Fruit fly (Drosophila melanogaster): ENCODE data around the gene Vtld.

The Vtld gene

DNA sequence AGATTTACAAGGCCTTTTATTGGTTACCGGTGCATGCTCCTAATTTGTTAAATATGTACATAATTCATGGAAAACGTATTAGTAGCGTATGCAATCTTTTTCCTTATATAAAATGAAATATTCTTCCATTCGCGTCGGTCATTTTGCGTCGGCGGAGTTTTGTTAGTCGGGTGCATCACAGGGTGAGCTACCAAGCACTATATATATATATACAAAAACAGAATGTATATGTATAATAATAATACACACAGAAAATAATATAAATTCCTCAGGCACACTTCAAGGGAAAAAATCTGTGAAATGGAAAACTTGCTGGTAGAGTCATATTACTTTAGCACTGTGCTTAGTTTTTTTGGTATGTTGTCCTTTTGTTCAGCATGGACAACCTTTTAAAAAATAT, 38.8 kb downstream of the Vtld start, which contains the start of gene Ir76a:
TSS of gene Ir76a (plus strand) at position 301 of the 400 bp plus-strand sequence.
- no peak for TF ChIP-seq Camta (GFP tag; optimal IDR thresholded peaks at IDR 0.05)
- no peak for TF ChIP-seq CG10209 (GFP tag; optimal IDR thresholded peaks at IDR 0.05)
- no peak for TF ChIP-seq CG13123 (GFP tag; optimal IDR thresholded peaks at IDR 0.05)
- TF ChIP-seq vfl (GFP tag; optimal IDR thresholded peaks at IDR 0.05), result no peak
- TF ChIP-seq kni (GFP tag; optimal IDR thresholded peaks at IDR 0.05), result no peak
- TF ChIP-seq CG7556 (GFP tag; optimal IDR thresholded peaks at IDR 0.05), result no peak
- TF ChIP-seq grau (tag; optimal IDR thresholded peaks at IDR 0.05), result no peak
- no peak for TF ChIP-seq CG12769 (tag; optimal IDR thresholded peaks at IDR 0.05)
- TF ChIP-seq so (GFP tag; IDR thresholded peaks at IDR 0.05), result no peak
- no peak for TF ChIP-seq Nf-YB (GFP tag; optimal IDR thresholded peaks at IDR 0.05)
- no peak for TF ChIP-seq pb (GFP tag; optimal IDR thresholded peaks at IDR 0.05)
- TF ChIP-seq zfh2 (GFP tag; optimal IDR thresholded peaks at IDR 0.05), result no peak

- peak; percentile 41; the same call in 1 of the 3 replicates for TF ChIP-seq zen2 (GFP tag; IDR thresholded peaks at IDR 0.05; ENCODE audit: partially characterized antibody)
- no peak for TF ChIP-seq CG3407 (GFP tag; optimal IDR thresholded peaks at IDR 0.05)
- peak; percentile 61 for TF ChIP-seq BEAF-32 (GFP tag; optimal IDR thresholded peaks at IDR 0.05)
- no peak for TF ChIP-seq Fer3 (tag; optimal IDR thresholded peaks at IDR 0.05)
- 0 out of 3 replicates have a peak, but pooled peaks have one; percentile 21 for TF ChIP-seq CG7963 (GFP tag; IDR thresholded peaks at IDR 0.05; ENCODE audit: partially characterized antibody)
- no peak for TF ChIP-seq vfl (GFP tag; optimal IDR thresholded peaks at IDR 0.05)
- TF ChIP-seq stwl (tag; optimal IDR thresholded peaks at IDR 0.05), result peak; percentile 6
- TF ChIP-seq CG16863 (GFP tag; optimal IDR thresholded peaks at IDR 0.05), result no peak
- peak; percentile 78 for TF ChIP-seq Dll (GFP tag; IDR thresholded peaks at IDR 0.05; ENCODE audit: partially characterized antibody)
- peak; percentile 27; the same call in 1 of the 2 replicates for TF ChIP-seq bbx (GFP tag; IDR thresholded peaks at IDR 0.05; ENCODE audit: partially characterized antibody)
- TF ChIP-seq Lim3 (GFP tag; IDR thresholded peaks at IDR 0.05), result no peak
- TF ChIP-seq CG2116 (GFP tag; optimal IDR thresholded peaks at IDR 0.05), result peak; percentile 51
- no peak for TF ChIP-seq Nf-YB (GFP tag; optimal IDR thresholded peaks at IDR 0.05)
- TF ChIP-seq Sox102F (GFP tag; optimal IDR thresholded peaks at IDR 0.05), result no peak
- TF ChIP-seq MBD-R2 (GFP tag; IDR thresholded peaks at IDR 0.05), result peak; percentile 66
- TF ChIP-seq Scr (GFP tag; IDR thresholded peaks at IDR 0.05; ENCODE audit: partially characterized antibody), result peak; percentile 76
- TF ChIP-seq CG10321 (GFP tag; IDR thresholded peaks at IDR 0.05), result no peak
- TF ChIP-seq CG12104 (GFP tag; optimal IDR thresholded peaks at IDR 0.05), result no peak
- peak; percentile 13; the same call in 1 of the 2 replicates for TF ChIP-seq E2f2 (GFP tag; IDR thresholded peaks at IDR 0.05)
- TF ChIP-seq CG3163 (GFP tag; optimal IDR thresholded peaks at IDR 0.05), result no peak
- TF ChIP-seq wdn (GFP tag; IDR thresholded peaks at IDR 0.05), result no peak
- TF ChIP-seq sna (GFP tag; IDR thresholded peaks at IDR 0.05; ENCODE audit: partially characterized antibody), result peak; percentile 63; the same call in 1 of the 2 replicates
- TF ChIP-seq unc-4 (GFP tag; IDR thresholded peaks at IDR 0.05; ENCODE audit: partially characterized antibody), result peak; percentile 67
- 0 out of 3 replicates have a peak, but pooled peaks have one; percentile 9 for TF ChIP-seq mld (GFP tag; IDR thresholded peaks at IDR 0.05; ENCODE audit: partially characterized antibody)
- peak; percentile 59 for TF ChIP-seq CG13287 (GFP tag; IDR thresholded peaks at IDR 0.05; ENCODE audit: partially characterized antibody)
- TF ChIP-seq Ets65A (GFP tag), result peak; percentile 21
- TF ChIP-seq amos (GFP tag; IDR thresholded peaks at IDR 0.05; ENCODE audit: partially characterized antibody), result peak; percentile 67
- peak; percentile 70 for TF ChIP-seq hbn (GFP tag; IDR thresholded peaks at IDR 0.05; ENCODE audit: partially characterized antibody)
- no peak for TF ChIP-seq CG11560 (tag; IDR thresholded peaks at IDR 0.05)
- TF ChIP-seq CG18764 (GFP tag; optimal IDR thresholded peaks at IDR 0.05), result no peak
- peak; percentile 35; the same call in 1 of the 3 replicates for TF ChIP-seq vnd (GFP tag; IDR thresholded peaks at IDR 0.05; ENCODE audit: partially characterized antibody)
- no peak for TF ChIP-seq Bteb2 (GFP tag; optimal IDR thresholded peaks at IDR 0.05)
- TF ChIP-seq CG34224 (GFP tag; IDR thresholded peaks at IDR 0.05; ENCODE audit: partially characterized antibody), result peak; percentile 85
- no peak for TF ChIP-seq CG17385 (GFP tag; optimal IDR thresholded peaks at IDR 0.05)
- TF ChIP-seq lbe (GFP tag; optimal IDR thresholded peaks at IDR 0.05), result peak; percentile 27
- TF ChIP-seq tio (GFP tag; optimal IDR thresholded peaks at IDR 0.05), result no peak
- TF ChIP-seq CG10431 (GFP tag; optimal IDR thresholded peaks at IDR 0.05), result no peak
- TF ChIP-seq Dp (GFP tag; optimal IDR thresholded peaks at IDR 0.05), result peak; percentile 17
Measured at dm6 chr3L:19801105-19801504, 40.9 kb downstream of the Vtld start, which contains the start of gene CG14102. Gene CG14102, minus strand, starts transcription at chr3L:19801291.

Data from whole organism, embryonic.